Worm (Caenorhabditis elegans): ENCODE measurements around the gene hlh-25.

ce11 chrII:5579236-5579635 lies 44.2 kb downstream of the hlh-25 start:
- TF ChIP-seq W03F9.2 (tag; optimal IDR thresholded peaks at IDR 0.05) (no peak), dao-5 (tag; optimal IDR thresholded peaks at IDR 0.05) (no peak), him-1 (tag; optimal IDR thresholded peaks at IDR 0.05) (no peak)
